Fruit fly (Drosophila melanogaster): ENCODE data around the gene Sry-delta.

Gene Sry-delta

DNA sequence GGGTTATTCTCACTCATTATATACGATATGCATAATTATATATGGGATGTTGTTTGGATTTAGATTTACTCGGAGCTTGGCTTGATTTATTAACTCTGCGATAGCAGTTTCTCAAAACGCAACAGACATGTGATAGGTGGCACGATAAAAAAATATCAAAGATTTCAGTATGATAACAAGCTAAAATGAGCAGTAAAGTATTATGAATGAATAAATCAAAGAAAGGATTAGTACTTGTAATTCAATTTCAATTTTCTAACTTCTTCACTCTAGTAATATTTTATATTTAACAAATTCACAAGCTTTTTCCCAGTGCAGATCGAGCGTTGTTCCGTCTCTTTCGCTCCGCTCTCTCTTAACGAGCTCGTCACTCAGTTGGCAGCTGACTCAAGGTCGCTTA is 41.0 kb downstream of the Sry-delta start:
- TF ChIP-seq ovo (GFP tag; optimal IDR thresholded peaks at IDR 0.05), result no peak
- no peak for TF ChIP-seq cnc (optimal IDR thresholded peaks at IDR 0.05)
- TF ChIP-seq Crg-1 (GFP tag; optimal IDR thresholded peaks at IDR 0.05), result no peak
- no peak for TF ChIP-seq Hr96 (GFP tag; optimal IDR thresholded peaks at IDR 0.05)
- TF ChIP-seq pad (GFP tag; optimal IDR thresholded peaks at IDR 0.05), result no peak
- TF ChIP-seq CG5204 (GFP tag; optimal IDR thresholded peaks at IDR 0.05), result peak; percentile 66
- TF ChIP-seq CG7045 (GFP tag; optimal IDR thresholded peaks at IDR 0.05), result peak; percentile 56
- TF ChIP-seq Clk (GFP tag; optimal IDR thresholded peaks at IDR 0.05), result no peak
- TF ChIP-seq tj (GFP tag; optimal IDR thresholded peaks at IDR 0.05), result no peak
- TF ChIP-seq toe (GFP tag; optimal IDR thresholded peaks at IDR 0.05), result peak; percentile 20
- TF ChIP-seq cic (GFP tag; optimal IDR thresholded peaks at IDR 0.05), result peak; percentile 18
- peak; percentile 32 for TF ChIP-seq CG11617 (GFP tag; optimal IDR thresholded peaks at IDR 0.05)
- TF ChIP-seq CG7101 (tag; optimal IDR thresholded peaks at IDR 0.05), result peak; percentile 35
- TF ChIP-seq CG1620 (GFP tag; optimal IDR thresholded peaks at IDR 0.05), result no peak
- TF ChIP-seq CG12768 (GFP tag; optimal IDR thresholded peaks at IDR 0.05), result no peak
- peak; percentile 64 for TF ChIP-seq kay (GFP tag; ENCODE audit: borderline replicate concordance)
- no peak for TF ChIP-seq Mnt (GFP tag; optimal IDR thresholded peaks at IDR 0.05)
- TF ChIP-seq CG33017 (tag; optimal IDR thresholded peaks at IDR 0.05), result no peak
- TF ChIP-seq CG14711 (tag; optimal IDR thresholded peaks at IDR 0.05), result no peak
- no peak for TF ChIP-seq bab1 (GFP tag; optimal IDR thresholded peaks at IDR 0.05)

- TF ChIP-seq CG7045 (GFP tag; optimal IDR thresholded peaks at IDR 0.05) (peak; percentile 21), CG11617 (GFP tag; optimal IDR thresholded peaks at IDR 0.05) (no peak)
These were observed 47.3 kb downstream of the Sry-delta start for dm6 chr3R:30090261-30091006.

dm6 chr3R:30091795-30092699 is 48.9 kb downstream of the Sry-delta start:
- no peak for TF ChIP-seq CG11617 (GFP tag; optimal IDR thresholded peaks at IDR 0.05)
- peak; percentile 54 for TF ChIP-seq kay (GFP tag; ENCODE audit: borderline replicate concordance)
- TF ChIP-seq cnc (optimal IDR thresholded peaks at IDR 0.05), result no peak
- no peak for TF ChIP-seq ovo (GFP tag; optimal IDR thresholded peaks at IDR 0.05)

dm6 chr3R:30092700-30093044 is 49.5 kb downstream of the Sry-delta start:
- no peak for TF ChIP-seq cic (GFP tag; optimal IDR thresholded peaks at IDR 0.05)
- no peak for TF ChIP-seq Crg-1 (GFP tag; optimal IDR thresholded peaks at IDR 0.05)
- no peak for TF ChIP-seq CG33017 (tag; optimal IDR thresholded peaks at IDR 0.05)
- no peak for TF ChIP-seq CG12768 (GFP tag; optimal IDR thresholded peaks at IDR 0.05)
- no peak for TF ChIP-seq CG7045 (GFP tag; optimal IDR thresholded peaks at IDR 0.05)
- TF ChIP-seq Hr96 (GFP tag; optimal IDR thresholded peaks at IDR 0.05), result no peak
- TF ChIP-seq CG1620 (GFP tag; optimal IDR thresholded peaks at IDR 0.05), result no peak
- no peak for TF ChIP-seq bab1 (GFP tag; optimal IDR thresholded peaks at IDR 0.05)
- TF ChIP-seq CG7101 (tag; optimal IDR thresholded peaks at IDR 0.05), result no peak
- TF ChIP-seq kay (GFP tag; ENCODE audit: borderline replicate concordance), result no peak
- no peak for TF ChIP-seq cnc (optimal IDR thresholded peaks at IDR 0.05)
- TF ChIP-seq Clk (GFP tag; optimal IDR thresholded peaks at IDR 0.05), result no peak

Data from whole organism, adult.